Worm (Caenorhabditis elegans) whole organism, late embryonic: ENCODE measurements around the gene F08G12.1.

Experiments used
- F13H6.1 ChIP-seq: sonication (generic microtip); optimal IDR thresholded peaks from 2 replicates; lab custom pipeline; 2016; ENCODE audit warnings: missing genetic modification characterization, missing compliant biosample characterization
- hlh-30 ChIP-seq: sonication (generic microtip); optimal IDR thresholded peaks from 2 replicates; lab custom pipeline; 2017; ENCODE audit warnings: antibody characterized with exemption, missing genetic modification characterization, missing compliant biosample characterization; ENCODE audit not compliant: insufficient read depth
- madf-2 ChIP-seq: sonication (generic microtip); optimal IDR thresholded peaks from 2 replicates; lab custom pipeline; 2017; ENCODE audit warnings: missing genetic modification characterization, missing compliant biosample characterization
- npax-4 ChIP-seq: sonication (generic microtip); optimal IDR thresholded peaks from 2 replicates; lab custom pipeline; 2016; ENCODE audit warnings: missing genetic modification characterization, missing compliant biosample characterization
- pha-4 ChIP-seq: fragments of 150-350 bp; optimal IDR thresholded peaks from 2 replicates; lab custom pipeline; 2018; ENCODE audit warnings: missing biosample characterization, missing genetic modification reagents, missing genetic modification characterization
- sox-4 ChIP-seq: sonication (generic microtip); optimal IDR thresholded peaks from 2 replicates; lab custom pipeline; 2017; ENCODE audit warnings: mild to moderate bottlenecking, missing genetic modification characterization, inconsistent platforms, missing compliant biosample characterization
- unc-55 ChIP-seq: sonication (generic microtip); optimal IDR thresholded peaks from 2 replicates; lab custom pipeline; 2017; ENCODE audit warnings: missing biosample characterization, missing genetic modification reagents, missing genetic modification characterization

DNA sequence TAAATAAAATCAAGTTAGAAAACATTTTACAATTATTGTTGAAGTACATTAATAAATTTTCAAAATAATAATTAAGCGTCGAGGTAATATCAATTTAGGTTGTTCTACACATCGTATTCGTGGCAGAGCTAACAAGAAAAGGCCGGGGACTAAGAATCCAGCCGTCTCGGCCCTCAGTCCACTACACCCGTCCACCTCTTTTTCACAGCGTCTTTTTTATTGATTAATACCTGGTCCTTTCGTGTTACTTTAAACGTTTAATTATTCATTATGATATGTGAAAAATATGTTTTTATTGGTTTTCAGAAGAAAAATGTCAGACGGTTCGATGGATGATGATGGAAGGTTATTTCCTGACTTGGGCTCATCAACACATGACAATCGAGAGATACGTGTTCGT, 1.4 kb upstream of the F08G12.1 start, which contains the start of gene vhl-1:
- TF ChIP-seq pha-4 (no peak), npax-4 (no peak), F13H6.1 (tag; lab: Kevin White, UChicago) (no peak), hlh-30 (no peak), sox-4 (tag; lab: Kevin White, UChicago) (no peak), madf-2 (no peak), unc-55 (GFP tag; lab: Kevin White, UChicago) (no peak)
